Worm (Caenorhabditis elegans) whole organism, L4 larva: Measurements from ENCODE around the gene C34C12.8.

Experiments used
- ZK337.2 ChIP-seq: fragments of 200-800 bp; sonication (Bioruptor generic); IDR thresholded peaks from 2 replicates; pipeline ENCODE4 v1.3.6; 2022; ENCODE audit warnings: missing genetic modification reagents, missing genetic modification characterization, missing compliant biosample characterization
- ama-1 ChIP-seq: fragments of 150-350 bp; optimal IDR thresholded peaks from 2 replicates; lab custom pipeline; 2014; ENCODE audit warnings: inconsistent platforms, mixed read lengths
- dmd-6 ChIP-seq: fragments of 200-800 bp; sonication (Bioruptor generic); IDR thresholded peaks from 2 replicates; pipeline ENCODE4 v1.3.6; 2022; ENCODE audit warnings: missing genetic modification reagents, missing genetic modification characterization, missing compliant biosample characterization
- dpl-1 ChIP-seq: fragments of 150-350 bp; optimal IDR thresholded peaks from 2 replicates; lab custom pipeline; 2014; ENCODE audit warnings: missing biosample characterization, missing genetic modification reagents, missing genetic modification characterization
- fos-1 ChIP-seq: fragments of 150-350 bp; optimal IDR thresholded peaks from 2 replicates; lab custom pipeline; 2014; ENCODE audit warnings: missing biosample characterization, missing genetic modification characterization
- lin-39 ChIP-seq: fragments of 150-350 bp; optimal IDR thresholded peaks from 2 replicates; lab custom pipeline; 2014; ENCODE audit warnings: missing biosample characterization, missing genetic modification reagents, missing genetic modification characterization
- lir-3 ChIP-seq: sonication (generic microtip); optimal IDR thresholded peaks from 2 replicates; lab custom pipeline; 2016; ENCODE audit warnings: mild to moderate bottlenecking, missing genetic modification characterization, missing compliant biosample characterization
- lsy-2 ChIP-seq, 2 experiments: fragments of 150-350 bp in 1 of 2; sonication (generic microtip) in 1 of 2; optimal IDR thresholded peaks; 2 replicates each; lab custom pipeline; 2014 to 2017; ENCODE audit warnings: missing biosample characterization in 2 of 2, missing genetic modification characterization in 2 of 2
- nhr-76 ChIP-seq: fragments of 150-350 bp; optimal IDR thresholded peaks from 2 replicates; lab custom pipeline; 2014; ENCODE audit warnings: missing biosample characterization, missing genetic modification characterization
- sdz-12 ChIP-seq: fragments of 200-800 bp; sonication (Bioruptor generic); optimal IDR thresholded peaks from 2 replicates; lab custom pipeline; 2018; ENCODE audit warnings: mild to moderate bottlenecking, missing genetic modification characterization, missing compliant biosample characterization
- skn-1 ChIP-seq: fragments of 150-350 bp; optimal IDR thresholded peaks from 2 replicates; lab custom pipeline; 2014; ENCODE audit warnings: missing biosample characterization, missing genetic modification characterization

ce11 chrIII:3444139-3444538 lies 16.1 kb upstream of the C34C12.8 start, which contains the start of gene spe-41:
- TF ChIP-seq lsy-2 (tag; optimal IDR thresholded peaks at IDR 0.05; lab: Kevin White, UChicago) (no peak), lir-3 (tag; lab: Kevin White, UChicago) (no peak), nhr-76 (tag; lab: Kevin White, UChicago) (no peak), lin-39 (tag; lab: Kevin White, UChicago) (no peak), ama-1 (lab: Kevin White, UChicago) (no peak), dmd-6 (GFP tag; lab: Robert Waterston, UW) (no peak), skn-1 (tag; lab: Kevin White, UChicago) (no peak), fos-1 (no peak), dpl-1 (no peak), sdz-12 (GFP tag; lab: Kevin White, UChicago) (no peak), ZK337.2 (GFP tag; lab: Robert Waterston, UW) (no peak)
